Worm (Caenorhabditis elegans): Measurements from ENCODE around the gene C45H4.18.

- no peak for TF ChIP-seq efl-1 (optimal IDR thresholded peaks at IDR 0.05)
- no peak for TF ChIP-seq efl-1 (GFP tag; optimal IDR thresholded peaks at IDR 0.05 in 1 of 2)
- TF ChIP-seq unc-62 (GFP tag; optimal IDR thresholded peaks at IDR 0.05), result no peak
- TF ChIP-seq snpc-4 (tag; optimal IDR thresholded peaks at IDR 0.05), result no peak
- no peak for TF ChIP-seq elt-3 (tag; optimal IDR thresholded peaks at IDR 0.05)
- no peak for TF ChIP-seq mdl-1 (tag; optimal IDR thresholded peaks at IDR 0.05)
- no peak for TF ChIP-seq nhr-28 (tag; optimal IDR thresholded peaks at IDR 0.05)
- no peak for TF ChIP-seq ceh-90 (tag; optimal IDR thresholded peaks at IDR 0.05)
- no peak for TF ChIP-seq blmp-1 (tag; optimal IDR thresholded peaks at IDR 0.05)
- TF ChIP-seq ztf-11 (tag; optimal IDR thresholded peaks at IDR 0.05), result no peak
- TF ChIP-seq lin-35 (GFP tag; optimal IDR thresholded peaks at IDR 0.05), result no peak
- no peak for TF ChIP-seq aly-2 (tag; optimal IDR thresholded peaks at IDR 0.05)
These were observed 15.8 kb downstream of the C45H4.18 start, which contains the start of gene srbc-42 for ce11 chrV:2191122-2191521.
